Worm (Caenorhabditis elegans) whole organism, L4 larva: ENCODE measurements around the gene atrn-1.

ENCODE experiments used
- D1046.2 ChIP-seq: fragments of 200-800 bp; sonication (Bioruptor generic); IDR thresholded peaks from 2 replicates; pipeline ENCODE4 v1.3.6; 2022; ENCODE audit warnings: missing genetic modification characterization, missing compliant biosample characterization
- F26F4.8 ChIP-seq: fragments of 200-800 bp; sonication (Bioruptor generic); conservative IDR thresholded peaks from 2 replicates; pipeline ENCODE4 v1.3.6; 2022; ENCODE audit warnings: missing genetic modification characterization, missing compliant biosample characterization
- F49E8.2 ChIP-seq: sonication (generic microtip); optimal IDR thresholded peaks from 2 replicates; lab custom pipeline; 2016; ENCODE audit warnings: missing compliant biosample characterization, mild to moderate bottlenecking, missing genetic modification characterization, borderline replicate concordance
- Y48G9A.11 ChIP-seq: fragments of 200-800 bp; sonication (Bioruptor generic); IDR thresholded peaks from 2 replicates; pipeline ENCODE4 v1.3.6; 2022; ENCODE audit warnings: missing genetic modification reagents, missing genetic modification characterization, missing compliant biosample characterization
- ZK546.5 ChIP-seq, 2 experiments: sonication (generic microtip); optimal IDR thresholded peaks; 2 replicates each; lab custom pipeline; 2017; ENCODE audit warnings: missing biosample characterization in 2 of 2, missing genetic modification characterization in 2 of 2
- aha-1 ChIP-seq: fragments of 150-350 bp; peaks from one replicate; lab custom pipeline; 2014; ENCODE audit warnings: missing biosample characterization, missing genetic modification characterization
- arid-1 ChIP-seq: fragments of 200-800 bp; sonication (Bioruptor generic); conservative IDR thresholded peaks from 2 replicates; pipeline ENCODE4 v1.3.6; 2022; ENCODE audit warnings: missing genetic modification reagents, missing genetic modification characterization, missing compliant biosample characterization
- ceh-32 ChIP-seq: sonication (generic microtip); optimal IDR thresholded peaks from 2 replicates; lab custom pipeline; 2016; ENCODE audit warnings: mild to moderate bottlenecking, missing genetic modification characterization, missing compliant biosample characterization; ENCODE audit not compliant: poor library complexity
- daf-19 ChIP-seq: fragments of 200-800 bp; sonication (Bioruptor generic); conservative IDR thresholded peaks from 2 replicates; pipeline ENCODE4 v1.3.6; 2022; ENCODE audit warnings: missing genetic modification characterization, missing compliant biosample characterization
- dmd-6 ChIP-seq: fragments of 200-800 bp; sonication (Bioruptor generic); IDR thresholded peaks from 2 replicates; pipeline ENCODE4 v1.3.6; 2022; ENCODE audit warnings: missing genetic modification reagents, missing genetic modification characterization, missing compliant biosample characterization
- dmd-8 ChIP-seq: fragments of 200-800 bp; sonication (Bioruptor generic); IDR thresholded peaks from 2 replicates; pipeline ENCODE4 v1.3.6; 2022; ENCODE audit warnings: missing genetic modification characterization, missing compliant biosample characterization
- fkh-10 ChIP-seq: fragments of 150-350 bp; optimal IDR thresholded peaks from 2 replicates; lab custom pipeline; 2014; ENCODE audit warnings: missing biosample characterization, missing genetic modification reagents, missing genetic modification characterization
- fos-1 ChIP-seq: fragments of 150-350 bp; optimal IDR thresholded peaks from 2 replicates; lab custom pipeline; 2014; ENCODE audit warnings: missing biosample characterization, missing genetic modification characterization
- hmg-1.1 ChIP-seq: fragments of 200-800 bp; sonication (Bioruptor generic); IDR thresholded peaks from 2 replicates; pipeline ENCODE4 v1.3.6; 2022; ENCODE audit warnings: missing genetic modification reagents, missing genetic modification characterization, missing compliant biosample characterization
- lin-15B ChIP-seq: fragments of 150-350 bp; sonication (generic microtip); optimal IDR thresholded peaks from 3 replicates; lab custom pipeline; 2014; ENCODE audit warnings: missing biosample characterization, missing genetic modification characterization
- lin-29 ChIP-seq: fragments of 200-800 bp; sonication (Bioruptor generic); IDR thresholded peaks from 2 replicates; pipeline ENCODE4 v1.3.6; 2022; ENCODE audit warnings: missing genetic modification reagents, missing genetic modification characterization, missing compliant biosample characterization
- madf-5 ChIP-seq, 2 experiments: fragments of 200-800 bp; sonication (Bioruptor generic); IDR thresholded peaks; 2 replicates each; pipeline ENCODE4 v1.3.6; 2022; ENCODE audit warnings: missing compliant biosample characterization in 2 of 2, missing genetic modification characterization in 2 of 2
- madf-9 ChIP-seq: fragments of 200-800 bp; sonication (Bioruptor generic); conservative IDR thresholded peaks from 2 replicates; pipeline ENCODE4 v1.3.6; 2022; ENCODE audit warnings: missing genetic modification reagents, missing genetic modification characterization, missing compliant biosample characterization
- mdl-1 ChIP-seq, 2 experiments: fragments of 150-350 bp in 1 of 2; sonication (generic microtip) in 1 of 2; optimal IDR thresholded peaks; 2 replicates each; lab custom pipeline; 2014 to 2017; ENCODE audit warnings: missing biosample characterization in 2 of 2, missing genetic modification characterization in 2 of 2
- mes-2 ChIP-seq: sonication (generic microtip); optimal IDR thresholded peaks from 2 replicates; lab custom pipeline; 2016; ENCODE audit warnings: missing genotype, mild to moderate bottlenecking, missing genetic modification characterization, missing compliant biosample characterization; ENCODE audit not compliant: poor library complexity, severe bottlenecking
- nhr-10 ChIP-seq: fragments of 150-350 bp; optimal IDR thresholded peaks from 2 replicates; lab custom pipeline; 2014; ENCODE audit warnings: missing biosample characterization, missing genetic modification characterization
- nhr-102 ChIP-seq: sonication (generic microtip); optimal IDR thresholded peaks from 2 replicates; lab custom pipeline; 2016; ENCODE audit warnings: mild to moderate bottlenecking, missing genetic modification characterization, moderate library complexity, missing compliant biosample characterization
- nhr-25 ChIP-seq: sonication (generic microtip); optimal IDR thresholded peaks from 2 replicates; lab custom pipeline; 2017; ENCODE audit warnings: missing genetic modification characterization, mild to moderate bottlenecking, missing compliant biosample characterization, antibody characterized with exemption, moderate library complexity, borderline replicate concordance; ENCODE audit not compliant: insufficient read depth
- nhr-28 ChIP-seq: fragments of 150-350 bp; optimal IDR thresholded peaks from 2 replicates; lab custom pipeline; 2014; ENCODE audit warnings: missing biosample characterization, missing genetic modification characterization
- nhr-6 ChIP-seq: fragments of 150-350 bp; optimal IDR thresholded peaks from 2 replicates; lab custom pipeline; 2014; ENCODE audit warnings: missing biosample characterization, missing genetic modification characterization
- nhr-76 ChIP-seq: fragments of 150-350 bp; optimal IDR thresholded peaks from 2 replicates; lab custom pipeline; 2014; ENCODE audit warnings: missing biosample characterization, missing genetic modification characterization
- pqm-1 ChIP-seq: sonication (generic microtip); optimal IDR thresholded peaks from 2 replicates; lab custom pipeline; 2017; ENCODE audit warnings: missing biosample characterization, missing genetic modification characterization
- sdz-12 ChIP-seq: fragments of 200-800 bp; sonication (Bioruptor generic); optimal IDR thresholded peaks from 2 replicates; lab custom pipeline; 2018; ENCODE audit warnings: mild to moderate bottlenecking, missing genetic modification characterization, missing compliant biosample characterization
- set-16 ChIP-seq: fragments of 200-800 bp; sonication (Bioruptor generic); IDR thresholded peaks from 2 replicates; pipeline ENCODE4 v1.3.6; 2022; ENCODE audit warnings: missing genetic modification reagents, missing genetic modification characterization, missing compliant biosample characterization
- unc-39 ChIP-seq: sonication (generic microtip); optimal IDR thresholded peaks from 2 replicates; lab custom pipeline; 2017; ENCODE audit warnings: missing biosample characterization, missing genetic modification characterization
- vab-7 ChIP-seq: fragments of 200-800 bp; sonication (Bioruptor generic); IDR thresholded peaks from 2 replicates; pipeline ENCODE4 v1.3.6; 2022; ENCODE audit warnings: missing genetic modification reagents, missing genetic modification characterization, missing compliant biosample characterization
- zfp-2 ChIP-seq: sonication (generic microtip); optimal IDR thresholded peaks from 2 replicates; lab custom pipeline; 2016; ENCODE audit warnings: mild to moderate bottlenecking, missing genetic modification characterization, missing compliant biosample characterization
- zfp-3 ChIP-seq: fragments of 200-800 bp; sonication (Bioruptor generic); conservative IDR thresholded peaks from 2 replicates; pipeline ENCODE4 v1.3.6; 2022; ENCODE audit warnings: missing genetic modification reagents, missing genetic modification characterization, missing compliant biosample characterization

Gene atrn-1

ce11 chrX:14708176-14708642, 3.2 kb upstream of the atrn-1 start (continued):
- TF ChIP-seq ZK546.5 (tag; optimal IDR thresholded peaks at IDR 0.05; lab: Kevin White, UChicago) = no peak
- peak; percentile 72 for TF ChIP-seq nhr-10 (tag; lab: Kevin White, UChicago)
- TF ChIP-seq fos-1 (tag; lab: Kevin White, UChicago) = no peak
- TF ChIP-seq fkh-10 (GFP tag; lab: Kevin White, UChicago) = peak; percentile 97

- peak; percentile 21; the same call in 1 of the 2 replicates for TF ChIP-seq dmd-6
- TF ChIP-seq nhr-28 (tag; lab: Kevin White, UChicago) = peak; percentile 23
- no peak for TF ChIP-seq nhr-6 (tag; lab: Kevin White, UChicago)
- TF ChIP-seq mdl-1 (tag; optimal IDR thresholded peaks at IDR 0.05; lab: Kevin White, UChicago) = peak in 1 of 2 experiments; percentile 10
Observed at ce11 chrX:14709591-14709990, 1.8 kb upstream of the atrn-1 start.

- TF ChIP-seq set-16 (GFP tag; lab: Robert Waterston, UW) (peak; percentile 65), mdl-1 (tag; optimal IDR thresholded peaks at IDR 0.05; lab: Kevin White, UChicago) (no peak)
Observed at ce11 chrX:14715459-14715858, 4.1 kb downstream of the atrn-1 start.

- TF ChIP-seq F49E8.2 (tag; lab: Kevin White, UChicago) (no peak), madf-5 (GFP tag; IDR thresholded peaks at IDR 0.05; lab: Robert Waterston, UW) (0 out of 4 replicates have a peak, but pooled peaks of 1 of the 2 experiments have one; percentile 16)
Observed at ce11 chrX:14717782-14718181, 6.4 kb downstream of the atrn-1 start.

ce11 chrX:14721098-14721497, 9.7 kb downstream of the atrn-1 start, which contains the start of gene F33C8.2:
F33C8.2 (plus strand) TSS chrX:14721398.
- no peak for TF ChIP-seq unc-39 (tag; lab: Kevin White, UChicago)
- no peak for TF ChIP-seq vab-7 (GFP tag; lab: Robert Waterston, UW)
- no peak for TF ChIP-seq lin-29 (GFP tag; lab: Robert Waterston, UW)
- no peak for TF ChIP-seq hmg-1.1
- TF ChIP-seq nhr-76 (tag; lab: Kevin White, UChicago) = no peak
- no peak for TF ChIP-seq aha-1
- TF ChIP-seq daf-19 = no peak
- no peak for TF ChIP-seq sdz-12 (GFP tag; lab: Kevin White, UChicago)
- no peak for TF ChIP-seq arid-1 (GFP tag; lab: Robert Waterston, UW)
- TF ChIP-seq nhr-25 = no peak

ce11 chrX:14724935-14725334, 13.6 kb downstream of the atrn-1 start:
- TF ChIP-seq Y48G9A.11 (GFP tag; lab: Robert Waterston, UW) (no peak), set-16 (GFP tag; lab: Robert Waterston, UW) (peak; percentile 60; the same call in 1 of the 2 replicates), hmg-1.1 (no peak), dmd-8 (peak; percentile 11; the same call in 1 of the 2 replicates)

- TF ChIP-seq lin-15B = no peak
- TF ChIP-seq set-16 (GFP tag; lab: Robert Waterston, UW) = no peak
- no peak for TF ChIP-seq lin-29 (GFP tag; lab: Robert Waterston, UW)
- TF ChIP-seq mes-2 = no peak
- no peak for TF ChIP-seq D1046.2
- TF ChIP-seq zfp-3 (GFP tag; lab: Robert Waterston, UW) = no peak
- TF ChIP-seq vab-7 (GFP tag; lab: Robert Waterston, UW) = no peak
- TF ChIP-seq F26F4.8 (GFP tag; lab: Robert Waterston, UW) = no peak
- TF ChIP-seq ceh-32 = no peak
- no peak for TF ChIP-seq mdl-1 (tag; optimal IDR thresholded peaks at IDR 0.05; lab: Kevin White, UChicago)
- TF ChIP-seq nhr-102 (tag; lab: Kevin White, UChicago) = no peak
- no peak for TF ChIP-seq nhr-76 (tag; lab: Kevin White, UChicago)
- no peak for TF ChIP-seq pqm-1 (tag; lab: Kevin White, UChicago)
- TF ChIP-seq madf-9 = no peak
- TF ChIP-seq zfp-2 = no peak
- TF ChIP-seq madf-5 (GFP tag; IDR thresholded peaks at IDR 0.05; lab: Robert Waterston, UW) = no peak
- TF ChIP-seq nhr-25 = no peak
Observed at ce11 chrX:14729319-14729718, 17.9 kb downstream of the atrn-1 start, which contains the start of gene tsp-8. tsp-8 (minus strand) TSS chrX:14729503.
